Fruit fly (Drosophila melanogaster) whole organism, embryonic: Measurements from ENCODE around the gene Rpp21.

Experiments used
- CG10431 ChIP-seq: fragments of 200-800 bp; sonication (Bioruptor generic); optimal IDR thresholded peaks from 3 replicates; lab custom pipeline; 2018; ENCODE audit warnings: missing biosample characterization, mild to moderate bottlenecking, missing genetic modification characterization
- CG10959 ChIP-seq: fragments of 200-800 bp; sonication (Bioruptor generic); IDR thresholded peaks from 2 replicates; pipeline ENCODE4 v1.3.6; 2022; ENCODE audit warnings: missing biosample characterization, missing genetic modification characterization
- CG11695 ChIP-seq: fragments of 200-800 bp; sonication (Bioruptor generic); IDR thresholded peaks from 3 replicates; pipeline ENCODE4 v1.3.6; 2022; ENCODE audit warnings: missing biosample characterization, missing genetic modification characterization
- CG12299 ChIP-seq: fragments of 200-800 bp; sonication (Bioruptor generic); optimal IDR thresholded peaks from 2 replicates; lab custom pipeline; 2018; ENCODE audit warnings: missing biosample characterization, mild to moderate bottlenecking, missing genetic modification characterization
- CG12659 ChIP-seq: fragments of 200-800 bp; sonication (Bioruptor generic); optimal IDR thresholded peaks from 3 replicates; lab custom pipeline; 2017; ENCODE audit warnings: mild to moderate bottlenecking, missing biosample characterization, missing genetic modification reagents, missing genetic modification characterization
- CG13775 ChIP-seq: fragments of 200-800 bp; sonication (Bioruptor generic); optimal IDR thresholded peaks from 3 replicates; lab custom pipeline; 2017; ENCODE audit warnings: missing biosample characterization, mild to moderate bottlenecking, missing genetic modification characterization
- CG14860 ChIP-seq: fragments of 200-800 bp; sonication (Bioruptor generic); IDR thresholded peaks from 3 replicates; pipeline ENCODE4 v1.3.6; 2022; ENCODE audit warnings: missing biosample characterization, missing genetic modification characterization; ENCODE audit not compliant: partially characterized antibody
- CG15011 ChIP-seq: fragments of 200-800 bp; sonication (Bioruptor generic); optimal IDR thresholded peaks from 3 replicates; lab custom pipeline; 2018; ENCODE audit warnings: missing biosample characterization, mild to moderate bottlenecking, missing genetic modification characterization
- CG16813 ChIP-seq: fragments of 200-800 bp; sonication (Bioruptor generic); IDR thresholded peaks from 3 replicates; pipeline ENCODE4 v1.3.6; 2022; ENCODE audit warnings: missing biosample characterization, missing genetic modification characterization; ENCODE audit not compliant: partially characterized antibody
- CG17612 ChIP-seq: fragments of 200-800 bp; sonication (Bioruptor generic); IDR thresholded peaks from 2 replicates; pipeline ENCODE4 v1.3.6; 2022; ENCODE audit warnings: missing biosample characterization, missing genetic modification characterization
- CG18011 ChIP-seq: fragments of 200-800 bp; sonication (Bioruptor generic); optimal IDR thresholded peaks from 2 replicates; lab custom pipeline; 2017; ENCODE audit warnings: missing biosample characterization, missing genetic modification characterization, mild to moderate bottlenecking, moderate library complexity, missing genotype
- CG2678 ChIP-seq: fragments of 200-800 bp; sonication (Bioruptor generic); optimal IDR thresholded peaks from 3 replicates; lab custom pipeline; 2019; ENCODE audit warnings: missing biosample characterization, mild to moderate bottlenecking, missing genetic modification characterization, moderate library complexity
- CG31388 ChIP-seq: fragments of 200-800 bp; sonication (Bioruptor generic); optimal IDR thresholded peaks from 2 replicates; lab custom pipeline; 2016; ENCODE audit warnings: missing biosample characterization, missing genetic modification characterization
- CG32767 ChIP-seq: fragments of 200-800 bp; sonication (Bioruptor generic); IDR thresholded peaks from 2 replicates; pipeline ENCODE4 v1.3.6; 2022; ENCODE audit warnings: missing biosample characterization, missing genetic modification characterization
- CG5953 ChIP-seq: fragments of 200-800 bp; sonication (Bioruptor generic); IDR thresholded peaks from 2 replicates; pipeline ENCODE4 v1.3.6; 2022; ENCODE audit warnings: missing biosample characterization, missing genetic modification characterization
- CG6791 ChIP-seq: fragments of 200-800 bp; sonication (Bioruptor generic); IDR thresholded peaks from 3 replicates; pipeline ENCODE4 v1.3.6; 2022; ENCODE audit warnings: missing biosample characterization, missing genetic modification characterization; ENCODE audit not compliant: partially characterized antibody
- CG9609 ChIP-seq: fragments of 200-800 bp; sonication (Bioruptor generic); optimal IDR thresholded peaks from 3 replicates; lab custom pipeline; 2016; ENCODE audit warnings: missing biosample characterization, missing genetic modification characterization
- CG9932 ChIP-seq: fragments of 200-800 bp; sonication (Bioruptor generic); IDR thresholded peaks from 2 replicates; pipeline ENCODE4 v1.3.6; 2022; ENCODE audit warnings: missing biosample characterization, missing genetic modification characterization
- D19B ChIP-seq: fragments of 200-800 bp; sonication (Bioruptor generic); optimal IDR thresholded peaks from 2 replicates; lab custom pipeline; 2017; ENCODE audit warnings: missing biosample characterization, mild to moderate bottlenecking, missing genetic modification characterization
- Dfd ChIP-seq, 2 experiments: fragments of >200 bp; optimal IDR thresholded peaks; 2 replicates each; lab custom pipeline; 2017; ENCODE audit warnings: missing biosample characterization in 2 of 2, missing genetic modification characterization in 2 of 2
- Dip2 ChIP-seq: fragments of 200-800 bp; sonication (Bioruptor generic); IDR thresholded peaks from 2 replicates; pipeline ENCODE4 v1.3.6; 2022; ENCODE audit warnings: missing biosample characterization, missing genetic modification characterization
- Ets65A ChIP-seq: fragments of 200-800 bp; sonication (Bioruptor generic); peaks from one replicate; lab custom pipeline; 2016; ENCODE audit warnings: missing biosample characterization, missing genetic modification characterization
- HLH4C ChIP-seq: fragments of 200-800 bp; sonication (Bioruptor generic); IDR thresholded peaks from 3 replicates; pipeline ENCODE4 v1.3.6; 2022; ENCODE audit warnings: missing biosample characterization, missing genetic modification characterization; ENCODE audit not compliant: partially characterized antibody
- Hand ChIP-seq: fragments of 200-800 bp; sonication (Bioruptor generic); optimal IDR thresholded peaks from 2 replicates; lab custom pipeline; 2017; ENCODE audit warnings: mild to moderate bottlenecking, missing biosample characterization, missing genetic modification reagents, missing genetic modification characterization
- Med ChIP-seq: fragments of 200-800 bp; sonication (Bioruptor generic); peaks from one replicate; lab custom pipeline; 2016; ENCODE audit warnings: missing biosample characterization, missing genetic modification characterization, mild to moderate bottlenecking, inconsistent platforms, moderate library complexity
- NC2β ChIP-seq: fragments of 200-800 bp; sonication (Bioruptor generic); optimal IDR thresholded peaks from 2 replicates; lab custom pipeline; 2016; ENCODE audit warnings: missing biosample characterization, missing genetic modification characterization
- Nf-YA ChIP-seq: fragments of 200-800 bp; sonication (Bioruptor generic); IDR thresholded peaks from 2 replicates; pipeline ENCODE4 v1.3.6; 2022; ENCODE audit warnings: missing biosample characterization, missing genetic modification characterization
- Vsx1 ChIP-seq: fragments of 200-800 bp; sonication (Bioruptor generic); optimal IDR thresholded peaks from 2 replicates; lab custom pipeline; 2017; ENCODE audit warnings: missing biosample characterization, mild to moderate bottlenecking, missing genetic modification characterization, missing genetic modification reagents
- ab ChIP-seq: fragments of 200-800 bp; sonication (Bioruptor generic); optimal IDR thresholded peaks from 2 replicates; lab custom pipeline; 2016; ENCODE audit warnings: missing biosample characterization, missing genetic modification characterization
- aop ChIP-seq: fragments of 200-800 bp; sonication (Bioruptor generic); IDR thresholded peaks from 2 replicates; pipeline ENCODE4 v1.3.6; 2022; ENCODE audit warnings: missing biosample characterization, missing genetic modification characterization
- bowl ChIP-seq: fragments of 200-800 bp; sonication (Bioruptor generic); IDR thresholded peaks from 2 replicates; pipeline ENCODE4 v1.3.6; 2022; ENCODE audit warnings: missing biosample characterization, missing genetic modification characterization
- chn ChIP-seq: fragments of 200-800 bp; sonication (Bioruptor generic); optimal IDR thresholded peaks from 2 replicates; lab custom pipeline; 2016; ENCODE audit warnings: missing biosample characterization, missing genetic modification characterization
- crol ChIP-seq: fragments of 200-800 bp; sonication (Bioruptor generic); IDR thresholded peaks from 2 replicates; pipeline ENCODE4 v1.3.6; 2022; ENCODE audit warnings: missing biosample characterization, missing genetic modification characterization
- exex ChIP-seq: fragments of 200-800 bp; sonication (Bioruptor generic); optimal IDR thresholded peaks from 4 replicates; lab custom pipeline; 2018; ENCODE audit warnings: missing biosample characterization, mild to moderate bottlenecking, missing genetic modification characterization, moderate library complexity
- fd102C ChIP-seq: fragments of 200-800 bp; sonication (Bioruptor generic); optimal IDR thresholded peaks from 2 replicates; lab custom pipeline; 2018; ENCODE audit warnings: missing biosample characterization, mild to moderate bottlenecking, missing genetic modification characterization, moderate library complexity
- gcm2 ChIP-seq: fragments of 200-800 bp; sonication (Bioruptor generic); optimal IDR thresholded peaks from 2 replicates; lab custom pipeline; 2016; ENCODE audit warnings: missing biosample characterization, missing genetic modification characterization
- gfzf ChIP-seq: fragments of 200-800 bp; sonication (Bioruptor generic); optimal IDR thresholded peaks from 2 replicates; lab custom pipeline; 2016; ENCODE audit warnings: missing biosample characterization, mild to moderate bottlenecking, missing genetic modification characterization, moderate library complexity
- grn ChIP-seq: fragments of 200-800 bp; sonication (Bioruptor generic); optimal IDR thresholded peaks from 3 replicates; lab custom pipeline; 2017; ENCODE audit warnings: missing biosample characterization, missing genetic modification characterization
- hth ChIP-seq: fragments of >200 bp; optimal IDR thresholded peaks from 2 replicates; lab custom pipeline; 2017; ENCODE audit warnings: inconsistent platforms
- nerfin-2 ChIP-seq: fragments of 200-800 bp; sonication (Bioruptor generic); IDR thresholded peaks from 2 replicates; pipeline ENCODE4 v1.3.6; 2022; ENCODE audit warnings: missing biosample characterization, missing genetic modification characterization; ENCODE audit not compliant: partially characterized antibody
- repo ChIP-seq: fragments of 200-800 bp; sonication (Bioruptor generic); optimal IDR thresholded peaks from 2 replicates; lab custom pipeline; 2016; ENCODE audit warnings: missing biosample characterization, missing genetic modification characterization
- sd ChIP-seq: fragments of 200-800 bp; sonication (Bioruptor generic); optimal IDR thresholded peaks from 3 replicates; lab custom pipeline; 2018; ENCODE audit warnings: missing biosample characterization, mild to moderate bottlenecking, missing genetic modification characterization, moderate library complexity
- vfl ChIP-seq: fragments of 200-800 bp; sonication (Bioruptor generic); optimal IDR thresholded peaks from 2 replicates; lab custom pipeline; 2016; ENCODE audit warnings: missing biosample characterization, missing genetic modification characterization
- vnd ChIP-seq: fragments of 200-800 bp; sonication (Bioruptor generic); IDR thresholded peaks from 3 replicates; pipeline ENCODE4 v1.3.6; 2022; ENCODE audit warnings: missing biosample characterization, missing genetic modification characterization; ENCODE audit not compliant: partially characterized antibody

Gene Rpp21

dm6 chrX:1041407-1042038 is 11.0 kb downstream of the Rpp21 start (continued):
- TF ChIP-seq hth (lab: Kevin White, UChicago) (no peak), NC2β (GFP tag; lab: Kevin White, UChicago) (no peak)

dm6 chrX:1045924-1046323 is 15.4 kb downstream of the Rpp21 start, which contains the start of gene CG42259:
Gene CG42259, plus strand, starts transcription at chrX:1046224.
- TF ChIP-seq CG13775 (GFP tag; lab: Kevin White, UChicago): no peak
- no peak for TF ChIP-seq vfl (GFP tag; lab: Kevin White, UChicago)
- no peak for TF ChIP-seq CG10959 (GFP tag; lab: Robert Waterston, UW)
- TF ChIP-seq CG2678 (tag; lab: Kevin White, UChicago): no peak
- no peak for TF ChIP-seq repo (GFP tag; lab: Kevin White, UChicago)
- TF ChIP-seq gcm2 (GFP tag; lab: Kevin White, UChicago): no peak
- no peak for TF ChIP-seq Ets65A (GFP tag; lab: Kevin White, UChicago)
- TF ChIP-seq CG11695 (GFP tag; lab: Robert Waterston, UW): no peak
- no peak for TF ChIP-seq CG10431 (GFP tag; lab: Kevin White, UChicago)
- no peak for TF ChIP-seq hth (lab: Kevin White, UChicago)
- no peak for TF ChIP-seq bowl (GFP tag; lab: Robert Waterston, UW)
- TF ChIP-seq CG16813 (GFP tag; lab: Robert Waterston, UW): no peak
- no peak for TF ChIP-seq CG32767 (GFP tag; lab: Robert Waterston, UW)

dm6 chrX:1047695-1048094 is 17.1 kb downstream of the Rpp21 start:
- TF ChIP-seq ab (no peak), HLH4C (GFP tag; lab: Robert Waterston, UW) (no peak), chn (GFP tag; lab: Kevin White, UChicago) (no peak), Dip2 (GFP tag; lab: Robert Waterston, UW) (no peak), fd102C (GFP tag; lab: Kevin White, UChicago) (no peak), Med (GFP tag; lab: Kevin White, UChicago) (peak; percentile 61), sd (tag; lab: Kevin White, UChicago) (no peak), CG17612 (GFP tag; lab: Robert Waterston, UW) (no peak), nerfin-2 (GFP tag; lab: Robert Waterston, UW) (peak; percentile 53; the same call in 1 of the 2 replicates), CG5953 (GFP tag; lab: Robert Waterston, UW) (no peak), aop (no peak), crol (GFP tag; lab: Robert Waterston, UW) (0 out of 2 replicates have a peak, but pooled peaks have one; percentile 16), CG14860 (peak; percentile 24; the same call in 1 of the 3 replicates), D19B (GFP tag; lab: Kevin White, UChicago) (peak; percentile 31), vnd (GFP tag; lab: Robert Waterston, UW) (0 out of 3 replicates have a peak, but pooled peaks have one; percentile 33), CG6791 (GFP tag; lab: Robert Waterston, UW) (0 out of 3 replicates have a peak, but pooled peaks have one; percentile 16), CG16813 (GFP tag; lab: Robert Waterston, UW) (peak; percentile 51; the same call in 1 of the 3 replicates)

dm6 chrX:1050617-1051250 is 20.2 kb downstream of the Rpp21 start:
- TF ChIP-seq Hand (GFP tag; lab: Kevin White, UChicago) (no peak), CG9609 (no peak), exex (tag; lab: Kevin White, UChicago) (peak; percentile 98), Vsx1 (GFP tag; lab: Kevin White, UChicago) (peak; percentile 56), grn (GFP tag; lab: Kevin White, UChicago) (peak; percentile 89), gfzf (GFP tag; lab: Kevin White, UChicago) (no peak), CG12299 (tag; lab: Kevin White, UChicago) (no peak), CG9932 (GFP tag; lab: Robert Waterston, UW) (no peak), Dfd (GFP tag; optimal IDR thresholded peaks at IDR 0.05; lab: Kevin White, UChicago) (no peak), CG18011 (GFP tag; lab: Kevin White, UChicago) (no peak), CG31388 (GFP tag; lab: Kevin White, UChicago) (no peak), Nf-YA (GFP tag; lab: Robert Waterston, UW) (no peak), CG12659 (GFP tag; lab: Kevin White, UChicago) (no peak), CG15011 (GFP tag; lab: Kevin White, UChicago) (no peak)
